Fruit fly (Drosophila melanogaster): Measurements from ENCODE around the gene Blos3.

Gene Blos3

DNA sequence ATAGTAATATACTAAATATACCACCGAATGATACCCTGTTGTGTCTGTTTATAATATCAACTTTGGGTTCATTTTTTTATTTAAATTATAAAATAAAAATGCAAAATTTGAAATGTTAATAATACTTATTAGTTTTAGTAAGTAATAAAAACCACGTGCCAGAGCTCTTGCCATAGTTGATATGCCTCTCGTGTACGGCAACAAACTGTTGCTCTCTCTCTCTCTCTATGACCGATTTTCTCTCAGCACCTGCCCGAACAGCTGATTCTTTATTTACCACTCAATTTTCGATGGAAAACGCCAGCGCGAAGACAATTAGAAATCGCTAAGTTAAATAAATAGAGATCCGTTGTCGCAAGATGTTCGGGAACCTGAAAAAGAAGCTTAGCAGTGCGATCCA is 2.5 kb upstream of the Blos3 start, which contains the start of gene Dysb (continued):
- peak; percentile 49 for TF ChIP-seq Bdp1 (GFP tag; optimal IDR thresholded peaks at IDR 0.05)
- TF ChIP-seq CG9437 (GFP tag; optimal IDR thresholded peaks at IDR 0.05) = peak; percentile 69
- TF ChIP-seq BEAF-32 (GFP tag; optimal IDR thresholded peaks at IDR 0.05) = no peak
- peak; percentile 70 for TF ChIP-seq CG7987 (GFP tag; optimal IDR thresholded peaks at IDR 0.05)
- peak; percentile 38 for TF ChIP-seq CG6654 (GFP tag; optimal IDR thresholded peaks at IDR 0.05)
- peak; percentile 96 for TF ChIP-seq NFAT (GFP tag; IDR thresholded peaks at IDR 0.05)
- peak; percentile 4 for TF ChIP-seq pb (GFP tag; optimal IDR thresholded peaks at IDR 0.05)
- TF ChIP-seq CG31224 (GFP tag; IDR thresholded peaks at IDR 0.05) = peak; percentile 84
- peak; percentile 94 for TF ChIP-seq gem (tag; optimal IDR thresholded peaks at IDR 0.05)
- TF ChIP-seq pros (GFP tag; optimal IDR thresholded peaks at IDR 0.05) = no peak
- peak; percentile 48 for TF ChIP-seq Antp (GFP tag; optimal IDR thresholded peaks at IDR 0.05)
- peak; percentile 17 for TF ChIP-seq CG4854 (GFP tag; optimal IDR thresholded peaks at IDR 0.05)
- peak; percentile 90 for TF ChIP-seq CG14441 (GFP tag; IDR thresholded peaks at IDR 0.05)
- peak; percentile 32; the same call in 1 of the 2 replicates for TF ChIP-seq Dref (GFP tag; IDR thresholded peaks at IDR 0.05)
- peak; percentile 87 for TF ChIP-seq HmgZ (tag; optimal IDR thresholded peaks at IDR 0.05)
- TF ChIP-seq CG17912 (GFP tag; optimal IDR thresholded peaks at IDR 0.05) = peak; percentile 27
- TF ChIP-seq Med (GFP tag) = peak; percentile 87
- no peak for TF ChIP-seq yki (optimal IDR thresholded peaks at IDR 0.05)
- peak; percentile 70 for TF ChIP-seq kni (GFP tag; optimal IDR thresholded peaks at IDR 0.05)
- TF ChIP-seq sna (GFP tag; IDR thresholded peaks at IDR 0.05; ENCODE audit: partially characterized antibody) = no peak; the same call in 1 of the 2 replicates
- no peak for TF ChIP-seq btn (GFP tag; optimal IDR thresholded peaks at IDR 0.05)
- peak; percentile 50 for TF ChIP-seq CG7786 (GFP tag; optimal IDR thresholded peaks at IDR 0.05)
- TF ChIP-seq Kr (GFP tag; optimal IDR thresholded peaks at IDR 0.05) = no peak
- peak; percentile 85 for TF ChIP-seq Chrac-16 (GFP tag; optimal IDR thresholded peaks at IDR 0.05)
- peak; percentile 91 for TF ChIP-seq dmrt99B (tag; optimal IDR thresholded peaks at IDR 0.05)
- peak; percentile 33 for TF ChIP-seq CG8290 (GFP tag; optimal IDR thresholded peaks at IDR 0.05)
- peak in 1 of 2 experiments; percentile 85 for TF ChIP-seq CG8290 (tag; optimal IDR thresholded peaks at IDR 0.05)
- TF ChIP-seq CG18011 (GFP tag; optimal IDR thresholded peaks at IDR 0.05) = peak; percentile 64
- TF ChIP-seq CG3281 (GFP tag; optimal IDR thresholded peaks at IDR 0.05) = peak; percentile 82
- peak; percentile 47 for TF ChIP-seq CG7271 (tag; optimal IDR thresholded peaks at IDR 0.05)
- TF ChIP-seq vvl (GFP tag; IDR thresholded peaks at IDR 0.05) = peak; percentile 98
- TF ChIP-seq stwl (tag; optimal IDR thresholded peaks at IDR 0.05) = peak; percentile 37
- TF ChIP-seq sug (tag; optimal IDR thresholded peaks at IDR 0.05) = peak; percentile 68
- peak; percentile 94 for TF ChIP-seq CG15269 (tag; optimal IDR thresholded peaks at IDR 0.05)
- TF ChIP-seq pum (GFP tag; optimal IDR thresholded peaks at IDR 0.05) = peak; percentile 40
- TF ChIP-seq Dll (GFP tag; IDR thresholded peaks at IDR 0.05; ENCODE audit: partially characterized antibody) = peak; percentile 60; the same call in 3 of the 4 replicates
- peak; percentile 62 to 86 for TF ChIP-seq dpn (GFP tag; optimal IDR thresholded peaks at IDR 0.05)
- TF ChIP-seq Xrp1 (GFP tag; IDR thresholded peaks at IDR 0.05) = peak; percentile 95
- TF ChIP-seq CG8765 (GFP tag; IDR thresholded peaks at IDR 0.05) = peak; percentile 74
- peak; percentile 83 for TF ChIP-seq HHEX (GFP tag; optimal IDR thresholded peaks at IDR 0.05)
- peak; percentile 95 for TF ChIP-seq chm (GFP tag; IDR thresholded peaks at IDR 0.05)
- TF ChIP-seq MBD-R2 (GFP tag; IDR thresholded peaks at IDR 0.05) = peak; percentile 77
- TF ChIP-seq ranshi (GFP tag; IDR thresholded peaks at IDR 0.05) = peak; percentile 81
- peak; percentile 32 for TF ChIP-seq abd-A (tag; optimal IDR thresholded peaks at IDR 0.05)
- TF ChIP-seq Rx (GFP tag; IDR thresholded peaks at IDR 0.05) = peak; percentile 63
- TF ChIP-seq vfl (GFP tag; optimal IDR thresholded peaks at IDR 0.05) = peak; percentile 48
- TF ChIP-seq row (GFP tag; IDR thresholded peaks at IDR 0.05) = peak; percentile 97
- no peak for TF ChIP-seq ato (GFP tag; IDR thresholded peaks at IDR 0.05; ENCODE audit: partially characterized antibody)
- peak; percentile 20 for TF ChIP-seq HLH54F (GFP tag; optimal IDR thresholded peaks at IDR 0.05)
